Fruit fly (Drosophila melanogaster) whole organism, adult: ENCODE measurements around the gene CG43249.

ENCODE experiments used
- CG11617 ChIP-seq: fragments of 200-800 bp; sonication (Bioruptor generic); optimal IDR thresholded peaks from 2 replicates; lab custom pipeline; 2017; ENCODE audit warnings: mild to moderate bottlenecking, missing biosample characterization, missing genetic modification reagents, missing genetic modification characterization
- CG12768 ChIP-seq: fragments of 200-800 bp; sonication (Bioruptor generic); optimal IDR thresholded peaks from 2 replicates; lab custom pipeline; 2017; ENCODE audit warnings: missing biosample characterization, missing genetic modification characterization, mild to moderate bottlenecking, moderate library complexity, missing genetic modification reagents
- CG14711 ChIP-seq: fragments of 200-800 bp; sonication (Bioruptor generic); optimal IDR thresholded peaks from 2 replicates; lab custom pipeline; 2018; ENCODE audit warnings: missing biosample characterization, mild to moderate bottlenecking, missing genetic modification characterization, moderate library complexity
- CG1620 ChIP-seq: fragments of 200-800 bp; sonication (Bioruptor generic); optimal IDR thresholded peaks from 2 replicates; lab custom pipeline; 2016; ENCODE audit warnings: missing biosample characterization, missing genetic modification characterization
- CG33017 ChIP-seq: fragments of 200-800 bp; sonication (Bioruptor generic); optimal IDR thresholded peaks from 2 replicates; lab custom pipeline; 2018; ENCODE audit warnings: missing biosample characterization, mild to moderate bottlenecking, missing genetic modification characterization, moderate library complexity
- CG5204 ChIP-seq: fragments of 200-800 bp; sonication (Bioruptor generic); optimal IDR thresholded peaks from 2 replicates; lab custom pipeline; 2016; ENCODE audit warnings: missing biosample characterization, missing genetic modification characterization
- CG7045 ChIP-seq: fragments of 200-800 bp; sonication (Bioruptor generic); optimal IDR thresholded peaks from 2 replicates; lab custom pipeline; 2017; ENCODE audit warnings: missing biosample characterization, mild to moderate bottlenecking, missing genetic modification characterization
- CG7101 ChIP-seq: fragments of 200-800 bp; sonication (Bioruptor generic); optimal IDR thresholded peaks from 2 replicates; lab custom pipeline; 2018; ENCODE audit warnings: missing biosample characterization, mild to moderate bottlenecking, missing genetic modification characterization, moderate library complexity
- Clk ChIP-seq: fragments of 200-800 bp; sonication (Bioruptor generic); optimal IDR thresholded peaks from 2 replicates; lab custom pipeline; 2017; ENCODE audit warnings: missing biosample characterization, missing genetic modification characterization
- Crg-1 ChIP-seq: fragments of 200-800 bp; sonication (Bioruptor generic); optimal IDR thresholded peaks from 2 replicates; lab custom pipeline; 2016; ENCODE audit warnings: missing biosample characterization, missing genetic modification characterization
- Hr96 ChIP-seq: fragments of 200-800 bp; sonication (Bioruptor generic); optimal IDR thresholded peaks from 2 replicates; lab custom pipeline; 2016; ENCODE audit warnings: missing biosample characterization, missing genetic modification characterization
- Mnt ChIP-seq: fragments of 200-800 bp; sonication (Bioruptor generic); optimal IDR thresholded peaks from 2 replicates; lab custom pipeline; 2016; ENCODE audit warnings: missing biosample characterization, mild to moderate bottlenecking, missing genetic modification characterization
- bab1 ChIP-seq: fragments of 200-800 bp; sonication (Bioruptor generic); optimal IDR thresholded peaks from 3 replicates; lab custom pipeline; 2019; ENCODE audit warnings: missing biosample characterization, mild to moderate bottlenecking, missing genetic modification characterization, moderate library complexity
- cic ChIP-seq: fragments of 200-800 bp; sonication (Bioruptor generic); optimal IDR thresholded peaks from 2 replicates; lab custom pipeline; 2017; ENCODE audit warnings: missing biosample characterization, mild to moderate bottlenecking, missing genetic modification characterization, moderate library complexity
- cnc ChIP-seq, 2 experiments: fragments of >200 bp; optimal IDR thresholded peaks; 2 replicates each; lab custom pipeline; 2017
- kay ChIP-seq: fragments of 200-800 bp; sonication (Bioruptor generic); peaks from one replicate; lab custom pipeline; 2016; ENCODE audit warnings: missing biosample characterization, missing genetic modification characterization, borderline replicate concordance
- ovo ChIP-seq: fragments of 200-800 bp; sonication (Bioruptor generic); optimal IDR thresholded peaks from 2 replicates; lab custom pipeline; 2016; ENCODE audit warnings: missing biosample characterization, missing genetic modification characterization
- pad ChIP-seq: fragments of 200-800 bp; sonication (Bioruptor generic); optimal IDR thresholded peaks from 3 replicates; lab custom pipeline; 2017; ENCODE audit warnings: missing biosample characterization, missing genetic modification characterization, mild to moderate bottlenecking, moderate library complexity, missing genetic modification reagents
- tj ChIP-seq: fragments of 200-800 bp; sonication (Bioruptor generic); optimal IDR thresholded peaks from 3 replicates; lab custom pipeline; 2017; ENCODE audit warnings: missing biosample characterization, mild to moderate bottlenecking, missing genetic modification characterization, moderate library complexity
- toe ChIP-seq: fragments of 200-800 bp; sonication (Bioruptor generic); optimal IDR thresholded peaks from 2 replicates; lab custom pipeline; 2016; ENCODE audit warnings: missing biosample characterization, missing genetic modification characterization

CG43249 gene

dm6 chr3L:16354197-16354596 is 50.1 kb downstream of the CG43249 start, which contains the start of gene Pdh:
Gene Pdh, minus strand, starts transcription at chr3L:16354297.
- TF ChIP-seq cic (GFP tag; lab: Kevin White, UChicago) (no peak), CG1620 (GFP tag; lab: Kevin White, UChicago) (no peak), CG14711 (tag; lab: Kevin White, UChicago) (no peak), CG7045 (GFP tag; lab: Kevin White, UChicago) (no peak), CG11617 (GFP tag; lab: Kevin White, UChicago) (no peak), tj (GFP tag; lab: Kevin White, UChicago) (no peak), CG7101 (tag; lab: Kevin White, UChicago) (no peak), cnc (optimal IDR thresholded peaks at IDR 0.05; lab: Kevin White, UChicago) (no peak), CG12768 (no peak), ovo (GFP tag; lab: Kevin White, UChicago) (no peak), Clk (no peak), toe (no peak), CG33017 (tag; lab: Kevin White, UChicago) (no peak), Hr96 (GFP tag; lab: Kevin White, UChicago) (no peak), Crg-1 (GFP tag; lab: Kevin White, UChicago) (no peak), CG5204 (no peak), pad (no peak), kay (GFP tag; lab: Kevin White, UChicago) (no peak), bab1 (GFP tag; lab: Kevin White, UChicago) (no peak), Mnt (GFP tag; lab: Kevin White, UChicago) (no peak)
